Fruit fly (Drosophila melanogaster): ENCODE results near the gene Diap1.
A peak's percentile ranks its signal among the peaks of the same experiment; 100 is the strongest.

Diap1 gene

DNA sequence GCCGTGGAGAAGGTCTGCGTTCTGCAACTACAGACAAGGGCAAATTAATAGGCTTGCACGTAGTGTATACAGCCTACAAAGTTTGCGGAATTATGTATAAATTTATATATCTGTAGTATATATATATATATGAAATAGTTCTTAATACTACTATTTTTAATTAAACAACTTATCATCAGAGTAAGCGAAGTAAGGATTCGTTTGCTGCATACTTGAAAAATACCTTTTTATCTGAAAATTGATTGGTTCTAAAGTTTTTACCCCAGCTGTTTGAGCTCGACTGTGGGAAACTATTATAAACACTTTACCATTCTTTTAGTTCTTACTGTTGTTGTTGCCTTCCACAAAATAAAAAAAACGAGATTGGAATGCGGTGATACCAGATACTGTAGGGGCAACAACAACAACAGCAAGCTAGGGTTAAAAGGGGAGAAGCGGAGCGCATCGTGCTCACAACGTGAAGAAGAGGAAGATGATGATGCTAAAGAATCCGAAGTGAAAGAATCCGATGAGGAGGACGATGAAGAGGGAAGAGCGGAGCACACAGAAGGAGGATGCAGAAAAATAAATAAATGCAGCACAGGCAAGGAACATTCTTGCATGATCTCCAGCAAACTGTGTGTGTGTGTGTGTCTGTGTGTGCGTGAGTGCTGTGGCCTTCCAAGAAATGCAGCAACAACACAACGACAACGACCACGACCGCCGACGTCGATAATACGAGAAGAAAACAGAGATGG lies 7.6 kb downstream of the Diap1 start (continued):
- peak; percentile 72 for TF ChIP-seq Lpt (GFP tag; optimal IDR thresholded peaks at IDR 0.05)
- TF ChIP-seq svp (GFP tag), result peak; percentile 82
- peak; percentile 41 for TF ChIP-seq CG8319 (GFP tag; optimal IDR thresholded peaks at IDR 0.05)
- peak; percentile 80 to 81 for TF ChIP-seq ss (GFP tag; optimal IDR thresholded peaks at IDR 0.05)
- peak; percentile 63 for TF ChIP-seq Met (GFP tag; optimal IDR thresholded peaks at IDR 0.05)
- peak; percentile 36 for TF ChIP-seq CG11902 (GFP tag; optimal IDR thresholded peaks at IDR 0.05)
- TF ChIP-seq Eip78C (GFP tag), result peak; percentile 86
- TF ChIP-seq OdsH (GFP tag; optimal IDR thresholded peaks at IDR 0.05), result peak; percentile 81
- TF ChIP-seq CG16779 (tag; optimal IDR thresholded peaks at IDR 0.05), result peak; percentile 76
- peak; percentile 10 for TF ChIP-seq Hr39 (GFP tag; optimal IDR thresholded peaks at IDR 0.05)
- peak; percentile 58 for TF ChIP-seq pdm3 (GFP tag; optimal IDR thresholded peaks at IDR 0.05)
- peak; percentile 43 for TF ChIP-seq topi (GFP tag; optimal IDR thresholded peaks at IDR 0.05)
- TF ChIP-seq net (GFP tag; optimal IDR thresholded peaks at IDR 0.05), result peak; percentile 73
- TF ChIP-seq salr (GFP tag; optimal IDR thresholded peaks at IDR 0.05), result peak; percentile 50 to 64
- TF ChIP-seq Hr4 (GFP tag; optimal IDR thresholded peaks at IDR 0.05), result peak; percentile 33
- TF ChIP-seq cyc (GFP tag; optimal IDR thresholded peaks at IDR 0.05), result peak; percentile 17
- peak; percentile 30 for TF ChIP-seq CG31627 (GFP tag; optimal IDR thresholded peaks at IDR 0.05)
- TF ChIP-seq Sox14 (GFP tag; optimal IDR thresholded peaks at IDR 0.05), result peak; percentile 28
- TF ChIP-seq CG10669 (GFP tag; optimal IDR thresholded peaks at IDR 0.05), result peak; percentile 86
- TF ChIP-seq dac (GFP tag; optimal IDR thresholded peaks at IDR 0.05), result peak; percentile 8
- peak; percentile 36 for TF ChIP-seq Smox (GFP tag; optimal IDR thresholded peaks at IDR 0.05)
- peak; percentile 84 for TF ChIP-seq achi (GFP tag; optimal IDR thresholded peaks at IDR 0.05)
- TF ChIP-seq CG6854 (GFP tag; optimal IDR thresholded peaks at IDR 0.05), result peak; percentile 74
- TF ChIP-seq Ets96B (tag; optimal IDR thresholded peaks at IDR 0.05), result peak; percentile 92
- peak; percentile 65 for TF ChIP-seq CG6163 (GFP tag; IDR thresholded peaks at IDR 0.05)
- no peak for TF ChIP-seq CG7368 (GFP tag; optimal IDR thresholded peaks at IDR 0.05)
- TF ChIP-seq CG3032 (tag; optimal IDR thresholded peaks at IDR 0.05), result peak; percentile 92
- TF ChIP-seq eg (GFP tag; IDR thresholded peaks at IDR 0.05), result peak; percentile 64
- peak; percentile 84 for TF ChIP-seq CG15336 (GFP tag; IDR thresholded peaks at IDR 0.05)
- TF ChIP-seq CG3919 (GFP tag; optimal IDR thresholded peaks at IDR 0.05), result peak; percentile 24
- peak; percentile 90 for TF ChIP-seq CG8119 (GFP tag; IDR thresholded peaks at IDR 0.05)
- TF ChIP-seq vri (GFP tag; optimal IDR thresholded peaks at IDR 0.05), result peak; percentile 27
- peak; percentile 80 for TF ChIP-seq CG10631 (GFP tag; optimal IDR thresholded peaks at IDR 0.05)
- TF ChIP-seq CG8632 (GFP tag; optimal IDR thresholded peaks at IDR 0.05), result peak; percentile 84

DNA sequence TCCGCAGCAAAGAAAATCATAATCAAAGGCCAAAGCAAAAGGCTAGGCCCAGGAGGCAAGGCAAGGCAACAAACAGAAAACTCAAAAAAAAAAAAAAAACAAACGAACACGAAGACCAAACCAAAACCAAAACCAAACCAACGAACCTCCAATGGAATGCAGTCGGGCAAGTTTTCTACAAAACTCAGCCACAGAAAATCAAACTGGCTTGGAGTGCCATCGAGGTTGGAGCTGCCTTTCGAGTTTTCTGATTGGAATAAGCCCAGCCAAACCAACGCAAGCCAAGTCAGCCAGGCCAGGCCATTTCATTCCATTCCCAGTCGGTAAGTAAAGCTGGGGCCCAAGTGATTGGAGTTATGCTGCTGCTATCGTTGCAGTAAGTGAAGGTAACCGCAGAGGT lies 8.2 kb downstream of the Diap1 start:
- TF ChIP-seq salr (GFP tag; optimal IDR thresholded peaks at IDR 0.05) (no peak), Lpt (GFP tag; optimal IDR thresholded peaks at IDR 0.05) (peak; percentile 57), fd85E (GFP tag; optimal IDR thresholded peaks at IDR 0.05) (peak; percentile 32), spab (GFP tag; optimal IDR thresholded peaks at IDR 0.05) (no peak), achi (GFP tag; optimal IDR thresholded peaks at IDR 0.05) (no peak)

dm6 chr3L:16042080-16042344 lies 8.8 kb downstream of the Diap1 start:
- 0 out of 2 replicates have a peak, but pooled peaks have one; percentile 3 for TF ChIP-seq CG15336 (GFP tag; IDR thresholded peaks at IDR 0.05)
- peak; percentile 6 for TF ChIP-seq CG3032 (tag; optimal IDR thresholded peaks at IDR 0.05)
- TF ChIP-seq CG34406 (GFP tag; optimal IDR thresholded peaks at IDR 0.05), result no peak
- TF ChIP-seq Met (GFP tag; optimal IDR thresholded peaks at IDR 0.05), result peak; percentile 19
- peak; percentile 28 for TF ChIP-seq acj6 (GFP tag; optimal IDR thresholded peaks at IDR 0.05)
- TF ChIP-seq fkh (GFP tag; optimal IDR thresholded peaks at IDR 0.05), result no peak
- TF ChIP-seq CG32006 (GFP tag; optimal IDR thresholded peaks at IDR 0.05), result peak; percentile 29
